Fruit fly (Drosophila melanogaster): Measurements from ENCODE around the gene Neurochondrin.

DNA sequence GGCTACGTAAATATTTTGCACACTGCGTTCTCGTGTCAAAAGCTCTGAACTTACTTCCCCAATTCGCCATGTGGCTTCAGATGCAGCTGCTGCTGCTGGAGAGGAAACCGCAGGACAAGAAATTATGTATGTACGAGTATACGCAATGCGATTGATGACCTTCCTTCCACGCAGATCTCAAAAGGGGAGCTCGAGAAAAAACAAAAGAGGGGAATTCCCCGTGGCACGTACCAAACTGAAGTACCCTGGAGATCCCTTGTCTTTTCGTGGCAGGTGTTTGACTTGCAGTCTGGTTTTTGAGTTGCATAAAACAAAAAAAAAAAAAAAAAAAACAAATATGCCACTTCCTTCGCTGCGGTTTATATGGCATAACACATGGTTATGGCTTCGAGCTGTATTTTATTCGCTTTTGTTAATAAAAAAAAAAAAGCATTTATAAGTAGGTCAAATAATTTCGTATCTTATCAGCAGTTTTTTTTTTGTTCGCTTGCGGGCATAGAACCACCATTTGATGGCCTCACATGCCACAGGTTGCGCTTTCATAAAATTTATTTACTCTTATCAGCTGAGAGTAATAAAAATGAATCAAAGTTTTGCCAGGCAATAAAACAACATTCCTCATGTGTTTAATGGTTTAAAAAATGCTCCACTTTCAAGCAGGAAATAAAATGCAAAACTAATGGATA, 35.3 kb upstream of the Neurochondrin start:
- no peak for TF ChIP-seq CG8478 (optimal IDR thresholded peaks at IDR 0.05)
- no peak for TF ChIP-seq CTCF (optimal IDR thresholded peaks at IDR 0.05)
